Fruit fly (Drosophila melanogaster) Kc167 (cell line): ENCODE results near the gene Wwox.

Experiments used
- Sin3A ChIP-seq: fragments of >200 bp; optimal IDR thresholded peaks from 2 replicates; lab custom pipeline; 2018; ENCODE audit warnings: missing external identifiers
- h ChIP-seq: fragments of >200 bp; optimal IDR thresholded peaks from 3 replicates; lab custom pipeline; 2018; ENCODE audit warnings: missing external identifiers

- TF ChIP-seq h (no peak), Sin3A (lab: Kevin White, UChicago) (no peak)
Observed at dm6 chr2L:7989868-7990267, 14.2 kb downstream of the Wwox start.
